Worm (Caenorhabditis elegans) whole organism, L4/young adult: ENCODE results near the gene F15G9.2.

ENCODE experiments used
- W03F9.2 ChIP-seq: fragments of 150-350 bp; optimal IDR thresholded peaks from 2 replicates; lab custom pipeline; 2014; ENCODE audit warnings: missing biosample characterization, missing genetic modification characterization
- dao-5 ChIP-seq: sonication (generic microtip); optimal IDR thresholded peaks from 2 replicates; lab custom pipeline; 2016; ENCODE audit warnings: missing genotype, missing genetic modification characterization, moderate library complexity, missing compliant biosample characterization
- him-1 ChIP-seq: sonication (generic microtip); optimal IDR thresholded peaks from 2 replicates; lab custom pipeline; 2016; ENCODE audit warnings: missing genotype, missing genetic modification reagents, missing genetic modification characterization, missing compliant biosample characterization

Gene F15G9.2

ce11 chrX:9698359-9698758 is 15.2 kb downstream of the F15G9.2 start, which contains the start of gene dyf-7:
Gene dyf-7 (plus strand): TSS chrX:9698659.
- TF ChIP-seq him-1 (tag; lab: Kevin White, UChicago) (no peak), dao-5 (no peak)

ce11 chrX:9697655-9698054 is 15.9 kb downstream of the F15G9.2 start:
- TF ChIP-seq W03F9.2 (tag; lab: Kevin White, UChicago) (no peak), dao-5 (no peak), him-1 (tag; lab: Kevin White, UChicago) (no peak)

ce11 chrX:9690445-9690844 is 23.1 kb downstream of the F15G9.2 start, which contains the start of gene npr-18:
Gene npr-18 (plus strand): TSS chrX:9690745.
- TF ChIP-seq him-1 (tag; lab: Kevin White, UChicago) (no peak), W03F9.2 (tag; lab: Kevin White, UChicago) (no peak), dao-5 (no peak)

- TF ChIP-seq W03F9.2 (tag; lab: Kevin White, UChicago) (no peak), dao-5 (no peak), him-1 (tag; lab: Kevin White, UChicago) (no peak)
Measured at ce11 chrX:9687264-9687663, 26.2 kb downstream of the F15G9.2 start.

- no peak for TF ChIP-seq him-1 (tag; lab: Kevin White, UChicago)
- no peak for TF ChIP-seq W03F9.2 (tag; lab: Kevin White, UChicago)
- TF ChIP-seq dao-5: no peak
Measured at ce11 chrX:9680119-9680682, 33.3 kb downstream of the F15G9.2 start, which contains the start of gene ifp-1. Gene ifp-1 (minus strand): TSS chrX:9680169.

ce11 chrX:9679427-9679826 is 34.1 kb downstream of the F15G9.2 start:
- TF ChIP-seq W03F9.2 (tag; lab: Kevin White, UChicago) (no peak), him-1 (tag; lab: Kevin White, UChicago) (no peak), dao-5 (no peak)

ce11 chrX:9677927-9678326 is 35.6 kb downstream of the F15G9.2 start:
- no peak for TF ChIP-seq dao-5
- no peak for TF ChIP-seq him-1 (tag; lab: Kevin White, UChicago)
- TF ChIP-seq W03F9.2 (tag; lab: Kevin White, UChicago): no peak

ce11 chrX:9676788-9677454 is 36.6 kb downstream of the F15G9.2 start:
- TF ChIP-seq him-1 (tag; lab: Kevin White, UChicago): no peak
- TF ChIP-seq dao-5: no peak
- no peak for TF ChIP-seq W03F9.2 (tag; lab: Kevin White, UChicago)

- TF ChIP-seq dao-5 (no peak), him-1 (tag; lab: Kevin White, UChicago) (no peak), W03F9.2 (tag; lab: Kevin White, UChicago) (peak; percentile 40)
Measured at ce11 chrX:9676009-9676408, 37.5 kb downstream of the F15G9.2 start.

ce11 chrX:9674799-9675198 is 38.7 kb downstream of the F15G9.2 start, which contains the start of gene C43C3.4:
Gene C43C3.4 (minus strand): TSS chrX:9674899.
- TF ChIP-seq W03F9.2 (tag; lab: Kevin White, UChicago): no peak
- no peak for TF ChIP-seq dao-5
- no peak for TF ChIP-seq him-1 (tag; lab: Kevin White, UChicago)

- TF ChIP-seq W03F9.2 (tag; lab: Kevin White, UChicago): no peak
- TF ChIP-seq dao-5: no peak
- TF ChIP-seq him-1 (tag; lab: Kevin White, UChicago): no peak
Measured at ce11 chrX:9673228-9673627, 40.3 kb downstream of the F15G9.2 start.

- TF ChIP-seq him-1 (tag; lab: Kevin White, UChicago): peak; percentile 18
- TF ChIP-seq W03F9.2 (tag; lab: Kevin White, UChicago): no peak
- TF ChIP-seq dao-5: no peak
Measured at ce11 chrX:9668554-9668953, 45.0 kb downstream of the F15G9.2 start, which contains the start of gene T14B1.1. Gene T14B1.1 (minus strand): TSS chrX:9668723.

- no peak for TF ChIP-seq him-1 (tag; lab: Kevin White, UChicago)
- no peak for TF ChIP-seq W03F9.2 (tag; lab: Kevin White, UChicago)
- no peak for TF ChIP-seq dao-5
Measured at ce11 chrX:9667391-9667790, 46.1 kb downstream of the F15G9.2 start.

ce11 chrX:9665944-9666343 is 47.6 kb downstream of the F15G9.2 start:
- TF ChIP-seq W03F9.2 (tag; lab: Kevin White, UChicago) (no peak), dao-5 (no peak), him-1 (tag; lab: Kevin White, UChicago) (no peak)
